Worm (Caenorhabditis elegans) whole organism, L1 larva: ENCODE data around the gene fbxa-214.
A peak's percentile ranks its signal among the peaks of the same experiment; 100 is the strongest.

Experiments used
- C34B4.2 ChIP-seq: sonication (generic microtip); optimal IDR thresholded peaks from 2 replicates; lab custom pipeline; 2017; ENCODE audit warnings: mild to moderate bottlenecking, missing genetic modification characterization, missing compliant biosample characterization
- F16B12.6 ChIP-seq: fragments of 150-350 bp; optimal IDR thresholded peaks from 2 replicates; lab custom pipeline; 2014; ENCODE audit warnings: missing biosample characterization, missing genetic modification characterization
- Y116A8C.19 ChIP-seq: sonication (generic microtip); optimal IDR thresholded peaks from 2 replicates; lab custom pipeline; 2016; ENCODE audit warnings: missing compliant biosample characterization, missing genetic modification characterization, borderline replicate concordance
- aha-1 ChIP-seq: fragments of 150-350 bp; optimal IDR thresholded peaks from 2 replicates; lab custom pipeline; 2014; ENCODE audit warnings: missing biosample characterization, missing genetic modification characterization
- alr-1 ChIP-seq: fragments of 200-800 bp; sonication (Bioruptor generic); optimal IDR thresholded peaks from 2 replicates; lab custom pipeline; 2018; ENCODE audit warnings: borderline replicate concordance, mild to moderate bottlenecking, missing genetic modification characterization, missing compliant biosample characterization
- aly-2 ChIP-seq: fragments of 150-350 bp; optimal IDR thresholded peaks from 2 replicates; lab custom pipeline; 2014; ENCODE audit warnings: missing biosample characterization, missing genetic modification characterization
- ama-1 ChIP-seq: fragments of 150-350 bp; optimal IDR thresholded peaks from 2 replicates; lab custom pipeline; 2014
- ceh-63 ChIP-seq: fragments of 200-800 bp; sonication (Bioruptor generic); optimal IDR thresholded peaks from 2 replicates; lab custom pipeline; 2018; ENCODE audit warnings: mild to moderate bottlenecking, missing genetic modification characterization, missing compliant biosample characterization
- ceh-90 ChIP-seq: sonication (generic microtip); optimal IDR thresholded peaks from 2 replicates; lab custom pipeline; 2016; ENCODE audit warnings: missing genetic modification characterization, missing compliant biosample characterization
- ces-1 ChIP-seq: fragments of 150-350 bp; optimal IDR thresholded peaks from 2 replicates; lab custom pipeline; 2014; ENCODE audit warnings: missing biosample characterization, missing genetic modification reagents, missing genetic modification characterization
- dpl-1 ChIP-seq, 3 experiments: fragments of 150-350 bp in 2 of 3; sonication (generic microtip) in 1 of 3; optimal IDR thresholded peaks; 2 replicates each; lab custom pipeline; 2014 to 2017; ENCODE audit warnings: missing biosample characterization in 3 of 3, missing genetic modification characterization in 3 of 3, missing genetic modification reagents in 3 of 3
- dsc-1 ChIP-seq: sonication (generic microtip); optimal IDR thresholded peaks from 2 replicates; lab custom pipeline; 2016; ENCODE audit warnings: mild to moderate bottlenecking, missing genetic modification characterization, missing compliant biosample characterization
- efl-1 ChIP-seq, 4 experiments: fragments of 150-350 bp; optimal IDR thresholded peaks in 3 of 4; peaks in 1 of 4; 1 replicate in 1 of 4; 2 replicates in 3 of 4; lab custom pipeline; 2014; ENCODE audit warnings: missing biosample characterization in 2 of 4, missing genetic modification characterization in 2 of 4, missing genetic modification reagents in 2 of 4
- egl-27 ChIP-seq, 2 experiments: fragments of 150-350 bp in 1 of 2; sonication (generic microtip); optimal IDR thresholded peaks; 3 replicates each; lab custom pipeline; 2017 to 2018; ENCODE audit warnings: missing biosample characterization in 2 of 2, missing genetic modification characterization in 2 of 2, missing genetic modification reagents in 2 of 2
- ets-5 ChIP-seq: fragments of 200-800 bp; sonication (Bioruptor generic); IDR thresholded peaks from 2 replicates; pipeline ENCODE4 v1.3.6; 2022; ENCODE audit warnings: missing genetic modification characterization, missing compliant biosample characterization
- fkh-4 ChIP-seq: sonication (generic microtip); optimal IDR thresholded peaks from 2 replicates; lab custom pipeline; 2016; ENCODE audit warnings: missing compliant biosample characterization, missing genetic modification characterization, borderline replicate concordance
- hlh-4 ChIP-seq: sonication (generic microtip); optimal IDR thresholded peaks from 2 replicates; lab custom pipeline; 2016; ENCODE audit warnings: mild to moderate bottlenecking, missing genetic modification characterization, missing compliant biosample characterization
- irx-1 ChIP-seq: sonication (generic microtip); optimal IDR thresholded peaks from 2 replicates; lab custom pipeline; 2016; ENCODE audit warnings: missing genetic modification characterization, missing compliant biosample characterization
- isw-1 ChIP-seq: fragments of 200-800 bp; sonication (Bioruptor generic); IDR thresholded peaks from 2 replicates; pipeline ENCODE4 v1.3.6; 2022; ENCODE audit warnings: missing genetic modification characterization, missing compliant biosample characterization
- jun-1 ChIP-seq: fragments of 150-350 bp; optimal IDR thresholded peaks from 2 replicates; lab custom pipeline; 2014; ENCODE audit warnings: missing biosample characterization, missing genetic modification reagents, missing genetic modification characterization
- lin-14 ChIP-seq: fragments of 200-800 bp; sonication (Bioruptor generic); optimal IDR thresholded peaks from 2 replicates; lab custom pipeline; 2018; ENCODE audit warnings: mild to moderate bottlenecking, missing genetic modification characterization, moderate library complexity, missing compliant biosample characterization
- mab-9 ChIP-seq: fragments of 200-800 bp; sonication (Bioruptor generic); IDR thresholded peaks from 2 replicates; pipeline ENCODE4 v1.3.6; 2022; ENCODE audit warnings: missing genetic modification reagents, missing genetic modification characterization, missing compliant biosample characterization
- mdl-1 ChIP-seq, 2 experiments: fragments of 150-350 bp; optimal IDR thresholded peaks; 2 replicates each; lab custom pipeline; 2014 to 2017; ENCODE audit warnings: missing biosample characterization in 2 of 2, missing genetic modification characterization in 2 of 2, inconsistent platforms in 1 of 2
- nhr-20 ChIP-seq: sonication (generic microtip); optimal IDR thresholded peaks from 2 replicates; lab custom pipeline; 2016; ENCODE audit warnings: mild to moderate bottlenecking, missing genetic modification characterization, missing compliant biosample characterization
- nhr-237 ChIP-seq: fragments of 150-350 bp; optimal IDR thresholded peaks from 2 replicates; lab custom pipeline; 2014; ENCODE audit warnings: missing biosample characterization, missing genetic modification characterization
- nhr-47 ChIP-seq: sonication (generic microtip); optimal IDR thresholded peaks from 2 replicates; lab custom pipeline; 2016; ENCODE audit warnings: mild to moderate bottlenecking, missing genetic modification characterization, moderate library complexity, missing compliant biosample characterization
- nhr-71 ChIP-seq: sonication (generic microtip); optimal IDR thresholded peaks from 2 replicates; lab custom pipeline; 2016; ENCODE audit warnings: mild to moderate bottlenecking, missing genetic modification characterization, moderate library complexity, missing compliant biosample characterization
- nhr-77 ChIP-seq: fragments of 150-350 bp; optimal IDR thresholded peaks from 2 replicates; lab custom pipeline; 2014; ENCODE audit warnings: missing biosample characterization, missing genetic modification characterization
- nhr-85 ChIP-seq: sonication (generic microtip); peaks from one replicate; lab custom pipeline; 2016; ENCODE audit warnings: missing genetic modification characterization, inconsistent platforms, missing compliant biosample characterization
- pag-3 ChIP-seq: sonication (generic microtip); optimal IDR thresholded peaks from 2 replicates; lab custom pipeline; 2017; ENCODE audit warnings: missing genetic modification characterization, mild to moderate bottlenecking, missing compliant biosample characterization, antibody characterized with exemption, borderline replicate concordance; ENCODE audit not compliant: insufficient read depth
- pqm-1 ChIP-seq: sonication (generic microtip); optimal IDR thresholded peaks from 3 replicates; lab custom pipeline; 2017; ENCODE audit warnings: missing biosample characterization, missing genetic modification characterization
- rnt-1 ChIP-seq: sonication (generic microtip); optimal IDR thresholded peaks from 2 replicates; lab custom pipeline; 2016; ENCODE audit warnings: mild to moderate bottlenecking, missing genetic modification characterization, moderate library complexity, missing compliant biosample characterization
- skn-1 ChIP-seq: fragments of 150-350 bp; optimal IDR thresholded peaks from 2 replicates; lab custom pipeline; 2014; ENCODE audit warnings: missing biosample characterization, missing genetic modification characterization
- snpc-4 ChIP-seq: fragments of 150-350 bp; optimal IDR thresholded peaks from 2 replicates; lab custom pipeline; 2014; ENCODE audit warnings: missing biosample characterization, missing genetic modification characterization
- snu-23 ChIP-seq: sonication (generic microtip); optimal IDR thresholded peaks from 2 replicates; lab custom pipeline; 2016; ENCODE audit warnings: missing genetic modification characterization, missing compliant biosample characterization
- swsn-7 ChIP-seq: sonication (generic microtip); optimal IDR thresholded peaks from 2 replicates; lab custom pipeline; 2016; ENCODE audit warnings: missing genetic modification characterization, missing compliant biosample characterization
- tbx-2 ChIP-seq: sonication (generic microtip); optimal IDR thresholded peaks from 2 replicates; lab custom pipeline; 2016; ENCODE audit warnings: missing genetic modification characterization, missing compliant biosample characterization
- unc-86 ChIP-seq: sonication (generic microtip); optimal IDR thresholded peaks from 2 replicates; lab custom pipeline; 2016; ENCODE audit warnings: missing genetic modification characterization, missing compliant biosample characterization
- unc-98 ChIP-seq: fragments of 200-800 bp; sonication (Bioruptor generic); IDR thresholded peaks from 2 replicates; pipeline ENCODE4 v1.3.6; 2022; ENCODE audit warnings: missing genetic modification characterization, missing compliant biosample characterization
- xbp-1 ChIP-seq: sonication (generic microtip); optimal IDR thresholded peaks from 2 replicates; lab custom pipeline; 2016; ENCODE audit warnings: missing genetic modification characterization, missing compliant biosample characterization
- zip-4 ChIP-seq: fragments of 200-800 bp; sonication (Bioruptor generic); optimal IDR thresholded peaks from 2 replicates; lab custom pipeline; 2018; ENCODE audit warnings: mild to moderate bottlenecking, missing genetic modification characterization, moderate library complexity, missing compliant biosample characterization
- ztf-11 ChIP-seq, 2 experiments: sonication (generic microtip); optimal IDR thresholded peaks; 2 replicates each; lab custom pipeline; 2016 to 2017; ENCODE audit warnings: missing genetic modification characterization in 2 of 2, missing biosample characterization in 1 of 2, missing compliant biosample characterization in 1 of 2

The fbxa-214 gene

DNA sequence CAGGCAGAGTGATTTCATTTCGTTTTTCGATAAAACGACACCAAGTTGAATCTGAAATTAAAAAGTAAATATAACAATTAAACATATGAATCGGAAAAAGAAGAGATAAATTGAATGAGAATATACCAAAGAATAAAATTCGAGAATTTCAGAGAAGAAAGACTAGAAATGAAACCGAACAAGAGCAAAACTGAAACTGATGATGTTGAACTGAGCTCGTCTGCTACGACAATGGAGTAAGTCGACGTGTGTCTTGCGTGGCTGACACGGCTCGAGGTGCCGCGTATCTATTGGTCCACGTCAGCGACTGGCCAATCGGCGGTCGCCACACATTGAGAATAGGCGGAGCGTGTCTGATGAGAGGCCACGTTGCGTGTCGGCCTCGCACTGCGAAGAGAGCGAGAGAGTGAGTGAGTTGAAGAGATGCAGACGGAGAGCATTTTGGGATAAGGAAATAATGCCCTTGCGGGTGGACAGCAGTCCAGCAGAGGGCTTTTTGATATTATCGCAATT lies 30.7 kb upstream of the fbxa-214 start, which contains the start of gene crt-1 (continued):
- peak; percentile 80 for TF ChIP-seq irx-1 (tag; lab: Kevin White, UChicago)
- peak; percentile 97 for TF ChIP-seq nhr-47 (tag; lab: Kevin White, UChicago)
- TF ChIP-seq C34B4.2 (tag; lab: Kevin White, UChicago) = no peak
- TF ChIP-seq dsc-1 = peak; percentile 94
- peak; percentile 95 for TF ChIP-seq isw-1 (GFP tag; lab: Robert Waterston, UW)
- TF ChIP-seq dpl-1 (GFP tag; optimal IDR thresholded peaks at IDR 0.05; lab: Kevin White, UChicago) = peak; percentile 79 to 83 (median 82)
- TF ChIP-seq nhr-71 (tag; lab: Kevin White, UChicago) = peak; percentile 99
- peak; percentile 96 for TF ChIP-seq snu-23 (GFP tag; lab: Kevin White, UChicago)
- no peak for TF ChIP-seq alr-1
- no peak for TF ChIP-seq hlh-4 (tag; lab: Kevin White, UChicago)
- peak; percentile 97 for TF ChIP-seq nhr-20 (tag; lab: Kevin White, UChicago)
- TF ChIP-seq Y116A8C.19 = no peak
- TF ChIP-seq ceh-90 = peak; percentile 30
- TF ChIP-seq jun-1 (tag; lab: Kevin White, UChicago) = peak; percentile 84
- peak; percentile 87 for TF ChIP-seq zip-4
- peak; percentile 92 for TF ChIP-seq nhr-77 (tag; lab: Kevin White, UChicago)
- TF ChIP-seq nhr-237 (tag; lab: Kevin White, UChicago) = peak; percentile 73
- no peak for TF ChIP-seq unc-98
- peak; percentile 53 for TF ChIP-seq ama-1 (lab: Kevin White, UChicago)
- TF ChIP-seq aha-1 (tag; lab: Kevin White, UChicago) = peak; percentile 44
- TF ChIP-seq aly-2 (tag; lab: Kevin White, UChicago) = peak; percentile 52
- peak; percentile 93 for TF ChIP-seq unc-86
- TF ChIP-seq lin-14 = peak; percentile 98
- TF ChIP-seq pag-3 = no peak
- TF ChIP-seq tbx-2 = peak; percentile 96
- peak; percentile 94 for TF ChIP-seq nhr-85
- TF ChIP-seq rnt-1 (tag; lab: Kevin White, UChicago) = peak; percentile 94
- peak; percentile 60 to 96 for TF ChIP-seq mdl-1 (tag; optimal IDR thresholded peaks at IDR 0.05; lab: Kevin White, UChicago)
- peak; percentile 26 to 73 for TF ChIP-seq egl-27 (tag; optimal IDR thresholded peaks at IDR 0.05; lab: Kevin White, UChicago)
- peak; percentile 66 for TF ChIP-seq fkh-4 (tag; lab: Kevin White, UChicago)
- peak; percentile 85 for TF ChIP-seq mab-9
- TF ChIP-seq F16B12.6 (tag; lab: Kevin White, UChicago) = peak; percentile 62
- TF ChIP-seq swsn-7 (tag; lab: Kevin White, UChicago) = peak; percentile 96
- no peak for TF ChIP-seq ceh-63 (GFP tag; lab: Kevin White, UChicago)
- TF ChIP-seq skn-1 (tag; lab: Kevin White, UChicago) = peak; percentile 73
- peak; percentile 63 for TF ChIP-seq snpc-4 (tag; lab: Kevin White, UChicago)
- TF ChIP-seq pqm-1 (tag; lab: Kevin White, UChicago) = no peak
- TF ChIP-seq ces-1 (GFP tag; lab: Kevin White, UChicago) = no peak
- peak; percentile 100 for TF ChIP-seq xbp-1 (tag; lab: Kevin White, UChicago)
- peak in 1 of 2 experiments; percentile 93 for TF ChIP-seq ztf-11 (tag; optimal IDR thresholded peaks at IDR 0.05; lab: Kevin White, UChicago)

- peak; percentile 27 for TF ChIP-seq rnt-1 (tag; lab: Kevin White, UChicago)
- no peak for TF ChIP-seq ces-1 (GFP tag; lab: Kevin White, UChicago)
- peak; percentile 60 for TF ChIP-seq alr-1
- peak; percentile 35 for TF ChIP-seq nhr-85
- no peak for TF ChIP-seq efl-1 (optimal IDR thresholded peaks at IDR 0.05; lab: Kevin White, UChicago)
- peak in 1 of 2 experiments; percentile 78 for TF ChIP-seq efl-1 (GFP tag; optimal IDR thresholded peaks at IDR 0.05 in 1 of 2; lab: Kevin White, UChicago)
- no peak for TF ChIP-seq aly-2 (tag; lab: Kevin White, UChicago)
- 0 out of 2 replicates have a peak, but pooled peaks have one; percentile 58 for TF ChIP-seq ets-5
These were observed 29.8 kb upstream of the fbxa-214 start for ce11 chrV:6099634-6100033.
